Worm (Caenorhabditis elegans): Measurements from ENCODE around the gene tebp-2.

ce11 chrIV:5530980-5531379 lies 10.4 kb upstream of the tebp-2 start:
- TF ChIP-seq ceh-63 (GFP tag; optimal IDR thresholded peaks at IDR 0.05) = no peak
- TF ChIP-seq egl-27 (tag; optimal IDR thresholded peaks at IDR 0.05) = no peak
- no peak for TF ChIP-seq C04F5.9 (tag; optimal IDR thresholded peaks at IDR 0.05)
- TF ChIP-seq nhr-28 (tag; optimal IDR thresholded peaks at IDR 0.05) = no peak
- no peak for TF ChIP-seq ama-1 (optimal IDR thresholded peaks at IDR 0.05)
- TF ChIP-seq fkh-8 (tag; optimal IDR thresholded peaks at IDR 0.05) = no peak
